Worm (Caenorhabditis elegans): ENCODE measurements around the gene C07E3.9.

Gene C07E3.9

DNA sequence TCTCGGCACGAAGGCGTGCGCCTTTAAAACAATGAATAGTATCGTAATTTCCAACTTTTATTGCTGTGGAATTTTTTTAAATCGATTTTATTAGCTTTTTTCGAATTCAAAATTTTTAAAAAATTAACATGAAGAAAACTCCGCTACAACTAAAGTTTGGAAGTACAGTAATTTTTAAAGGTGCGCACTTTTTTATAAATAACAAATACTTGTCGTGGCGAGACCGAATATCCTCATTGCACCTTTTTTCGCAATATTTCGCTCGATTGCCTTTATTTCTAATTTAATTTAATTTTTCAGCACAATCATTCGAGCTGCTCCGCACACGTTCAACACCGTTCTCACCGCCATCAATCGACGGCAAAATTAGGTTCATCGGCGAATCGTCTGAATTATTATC lies 40.3 kb downstream of the C07E3.9 start, which contains the start of the genes T09F3.2 and T09F3.7:
T09F3.2 (plus strand) TSS at position 301 of the 400 bp plus-strand sequence.
T09F3.7 (plus strand) TSS at position 315 of the 400 bp plus-strand sequence.
- TF ChIP-seq unc-62 (GFP tag; optimal IDR thresholded peaks at IDR 0.05), result no peak

DNA sequence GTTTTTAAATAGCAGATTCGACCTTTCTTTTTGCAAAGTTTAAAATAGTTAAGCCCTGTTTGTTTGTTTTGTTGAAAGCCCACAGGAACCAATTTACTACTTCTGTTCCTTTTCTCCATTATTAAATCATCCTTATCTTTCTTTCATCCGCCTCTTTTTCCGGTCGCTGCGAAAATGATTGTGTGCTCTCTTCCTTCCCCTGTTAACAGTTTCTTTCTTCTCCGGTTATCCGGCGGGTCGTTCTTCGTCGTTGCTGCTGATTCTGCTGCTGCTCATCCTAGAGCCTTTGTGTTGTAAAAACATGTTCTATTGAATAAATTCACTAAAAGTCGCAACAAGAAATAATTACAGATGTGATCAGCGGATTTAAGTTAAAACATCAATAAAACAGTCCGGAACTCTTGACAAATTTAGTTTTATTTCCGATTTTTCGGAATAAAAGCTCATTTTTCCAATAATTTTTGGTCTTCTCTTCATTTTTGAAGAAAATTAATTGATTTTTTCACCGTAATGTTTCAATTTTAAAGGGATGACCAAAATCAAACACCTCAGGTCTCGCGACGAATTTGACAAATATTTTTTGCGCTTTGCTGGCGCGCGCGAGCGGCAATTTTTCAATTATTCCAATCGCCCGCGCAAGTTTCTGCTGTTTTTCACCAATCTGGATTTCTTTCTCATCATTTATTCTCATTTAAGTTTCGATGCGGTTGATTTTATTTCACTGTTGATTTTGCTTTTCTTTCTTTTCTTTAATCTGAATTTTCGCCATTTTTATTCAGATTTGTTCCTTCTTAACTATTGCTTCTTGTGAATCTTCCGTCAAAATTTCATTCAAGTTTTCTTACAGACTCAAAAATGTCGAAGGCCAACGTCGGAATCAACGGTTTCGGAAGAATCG lies 43.0 kb downstream of the C07E3.9 start, which contains the start of gene gpd-1:
gpd-1 (plus strand) TSS at position 848 of the 898 bp plus-strand sequence.
- no peak for TF ChIP-seq unc-62 (GFP tag; optimal IDR thresholded peaks at IDR 0.05)

DNA sequence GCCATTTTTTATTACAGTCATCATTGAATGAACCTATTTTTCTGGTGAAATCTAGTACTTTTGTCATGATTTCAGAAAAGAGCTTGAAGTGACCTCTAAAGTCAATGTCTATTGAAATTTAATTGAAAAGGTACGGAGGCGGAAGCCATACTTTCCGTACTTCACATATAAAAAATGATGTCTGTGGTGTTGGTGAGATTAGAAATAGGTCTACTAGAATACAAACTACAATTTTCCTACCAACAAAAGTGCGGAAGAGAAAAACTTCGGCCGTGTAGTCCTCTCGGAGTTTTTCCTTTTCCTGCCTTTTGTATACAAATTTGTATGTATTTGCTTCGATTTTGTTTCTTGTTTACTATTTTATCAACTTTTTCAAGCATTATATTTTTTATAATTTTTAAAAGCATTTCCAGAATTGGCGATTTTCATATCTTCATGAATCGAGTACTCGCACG lies 44.8 kb downstream of the C07E3.9 start, which contains the start of gene T09F3.4:
T09F3.4 (plus strand) TSS at position 405 of the 455 bp plus-strand sequence.
- TF ChIP-seq unc-62 (GFP tag; optimal IDR thresholded peaks at IDR 0.05), result no peak

DNA sequence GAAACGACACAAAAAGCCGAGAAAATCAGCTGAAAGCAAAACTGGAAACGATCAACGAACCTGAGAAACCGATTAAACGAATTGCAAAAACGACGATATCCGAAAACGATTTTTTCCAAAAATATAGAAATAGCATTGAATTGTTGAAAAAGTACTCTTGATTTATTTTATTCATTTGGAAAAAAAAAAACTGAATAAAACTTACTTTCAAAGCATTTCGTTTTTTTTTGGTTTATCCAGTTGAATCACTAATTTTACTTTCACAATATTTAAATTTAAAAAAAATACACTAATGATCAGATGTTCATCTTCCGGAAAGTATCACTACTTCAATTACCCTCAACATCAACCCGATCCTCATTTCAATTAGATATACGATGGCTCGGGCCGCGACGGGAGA lies 46.0 kb downstream of the C07E3.9 start, which contains the start of gene T09F3.5:
T09F3.5 (plus strand) TSS at position 301 of the 400 bp plus-strand sequence.
- no peak for TF ChIP-seq unc-62 (GFP tag; optimal IDR thresholded peaks at IDR 0.05)
